Worm (Caenorhabditis elegans): ENCODE data around the gene bckd-1A.
A peak's percentile ranks its signal among the peaks of the same experiment; 100 is the strongest.

The bckd-1A gene

DNA sequence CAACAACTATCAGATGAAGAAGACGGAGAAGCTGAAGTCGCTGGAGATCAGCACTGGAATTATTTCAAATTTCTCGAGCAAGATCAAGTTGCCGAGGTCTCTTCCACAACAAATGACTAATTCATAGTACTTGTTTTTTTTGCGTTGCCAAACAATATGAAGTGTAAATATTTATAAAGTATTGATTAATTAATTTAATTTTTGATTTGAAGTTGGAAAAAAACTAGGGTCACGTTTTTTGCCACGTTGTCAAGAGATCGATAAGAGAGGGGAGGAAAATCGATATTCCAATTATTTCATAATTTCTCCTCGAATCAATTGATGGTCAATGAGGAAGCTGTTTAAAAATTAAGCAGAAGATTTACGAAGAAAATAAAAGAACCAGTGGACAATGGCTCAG lies 32.9 kb upstream of the bckd-1A start, which contains the start of gene snf-7 (continued):
- TF ChIP-seq ztf-18 (tag; optimal IDR thresholded peaks at IDR 0.05) (no peak), D2030.7 (GFP tag; IDR thresholded peaks at IDR 0.05) (no peak)

ce11 chrIII:13004316-13004715 lies 32.0 kb upstream of the bckd-1A start:
- TF ChIP-seq lin-26 (GFP tag; IDR thresholded peaks at IDR 0.05) = 0 out of 2 replicates have a peak, but pooled peaks have one; percentile 26
- no peak for TF ChIP-seq egl-18 (GFP tag; IDR thresholded peaks at IDR 0.05)
- TF ChIP-seq T26A5.8 (tag; optimal IDR thresholded peaks at IDR 0.05) = no peak
- no peak for TF ChIP-seq Y67H2A.10 (GFP tag; conservative IDR thresholded peaks at IDR 0.05)
- no peak for TF ChIP-seq dpl-1 (GFP tag; optimal IDR thresholded peaks at IDR 0.05)
- TF ChIP-seq ztf-25 (GFP tag; IDR thresholded peaks at IDR 0.05) = no peak
- TF ChIP-seq rec-8 (tag; optimal IDR thresholded peaks at IDR 0.05) = no peak

- no peak for TF ChIP-seq pbrm-1 (GFP tag; IDR thresholded peaks at IDR 0.05)
- TF ChIP-seq ceh-40 (GFP tag; IDR thresholded peaks at IDR 0.05) = no peak
- no peak for TF ChIP-seq ztf-3 (GFP tag; optimal IDR thresholded peaks at IDR 0.05)
- no peak for TF ChIP-seq Y79H2A.3 (GFP tag; conservative IDR thresholded peaks at IDR 0.05)
- peak; percentile 53; the same call in 1 of the 2 replicates for TF ChIP-seq let-526 (GFP tag; IDR thresholded peaks at IDR 0.05)
- TF ChIP-seq attf-3 (GFP tag; conservative IDR thresholded peaks at IDR 0.05) = no peak
- TF ChIP-seq ekl-4 (GFP tag; IDR thresholded peaks at IDR 0.05) = no peak
- peak; percentile 46 for TF ChIP-seq ceh-27 (GFP tag; optimal IDR thresholded peaks at IDR 0.05)
- peak; percentile 89 for TF ChIP-seq hmg-1.2 (GFP tag; IDR thresholded peaks at IDR 0.05)
- TF ChIP-seq dox-1 (GFP tag; IDR thresholded peaks at IDR 0.05) = peak; percentile 17; the same call in 1 of the 2 replicates
- TF ChIP-seq F57A8.1 (GFP tag; optimal IDR thresholded peaks at IDR 0.05) = no peak
- TF ChIP-seq attf-5 (GFP tag; optimal IDR thresholded peaks at IDR 0.05) = peak; percentile 17
Observed at ce11 chrIII:13002098-13002497, 29.8 kb upstream of the bckd-1A start, which contains the start of gene ZK1010.10. TSS of gene ZK1010.10 (plus strand) at chrIII:13002383.

DNA sequence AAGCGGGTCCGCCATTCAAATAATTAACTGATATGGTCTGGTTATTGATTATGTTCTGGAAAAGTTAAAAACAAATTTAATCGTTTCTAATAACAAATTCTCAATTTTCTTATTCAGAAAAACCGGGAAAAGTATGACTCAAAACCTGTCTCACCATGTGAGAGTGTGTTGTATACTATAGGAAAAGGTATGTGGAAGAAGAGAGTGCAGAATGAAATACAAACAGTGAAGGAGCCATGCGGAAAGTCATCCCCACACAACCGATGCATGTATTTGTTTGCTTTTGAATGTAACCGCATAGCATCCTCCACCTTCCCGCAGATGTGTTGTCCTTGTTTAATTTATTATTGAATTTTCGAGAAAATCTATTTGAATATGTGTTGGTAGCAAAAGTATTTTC lies 28.2 kb upstream of the bckd-1A start, which contains the start of gene ZK1010.8:
ZK1010.8 (minus strand) TSS at position 214 of the 400 bp plus-strand sequence.
- no peak for TF ChIP-seq B0261.1 (tag; optimal IDR thresholded peaks at IDR 0.05)
- no peak for TF ChIP-seq ceh-40 (GFP tag; IDR thresholded peaks at IDR 0.05)
- no peak for TF ChIP-seq ztf-18 (tag; optimal IDR thresholded peaks at IDR 0.05)

DNA sequence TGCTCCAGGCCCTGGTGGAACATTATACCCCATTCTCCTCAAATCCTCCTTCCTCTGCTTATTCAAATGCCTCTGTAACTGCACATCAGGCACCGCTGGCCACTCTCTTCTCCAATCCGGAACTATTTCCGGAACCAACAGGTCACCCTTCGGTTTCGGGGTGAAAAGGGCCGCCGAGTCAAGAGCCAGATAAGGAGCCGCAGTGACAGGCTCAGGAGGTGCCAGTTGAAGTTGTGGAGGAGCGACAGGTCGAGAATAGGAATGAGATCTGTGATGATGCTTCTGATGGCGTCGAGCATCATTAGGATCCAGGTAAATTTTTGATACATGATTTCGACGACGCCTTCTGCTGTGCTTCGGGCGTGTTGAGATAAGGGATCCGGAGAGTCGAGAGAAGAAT lies 26.0 kb upstream of the bckd-1A start:
- TF ChIP-seq snpc-1.3 (tag; optimal IDR thresholded peaks at IDR 0.05; ENCODE audit: insufficient read depth) (no peak), fkh-3 (tag; optimal IDR thresholded peaks at IDR 0.05) (no peak), gei-17 (GFP tag; optimal IDR thresholded peaks at IDR 0.05) (no peak), F33H1.4 (GFP tag; IDR thresholded peaks at IDR 0.05) (no peak), mxl-1 (tag; optimal IDR thresholded peaks at IDR 0.05) (no peak), zfh-2 (GFP tag; conservative IDR thresholded peaks at IDR 0.05) (peak; percentile 59), F37B4.10 (GFP tag; IDR thresholded peaks at IDR 0.05) (0 out of 2 replicates have a peak, but pooled peaks have one; percentile 62)

- no peak for TF ChIP-seq mcd-1 (GFP tag; IDR thresholded peaks at IDR 0.05)
Observed at ce11 chrIII:12993607-12994006, 21.3 kb upstream of the bckd-1A start, which contains the start of gene col-97. TSS of gene col-97 (minus strand) at chrIII:12993707.

All from whole organism, young adult.